Worm (Caenorhabditis elegans): ENCODE data around the gene F54H12.2.
A peak's percentile ranks its signal among the peaks of the same experiment; 100 is the strongest.

F54H12.2 gene

DNA sequence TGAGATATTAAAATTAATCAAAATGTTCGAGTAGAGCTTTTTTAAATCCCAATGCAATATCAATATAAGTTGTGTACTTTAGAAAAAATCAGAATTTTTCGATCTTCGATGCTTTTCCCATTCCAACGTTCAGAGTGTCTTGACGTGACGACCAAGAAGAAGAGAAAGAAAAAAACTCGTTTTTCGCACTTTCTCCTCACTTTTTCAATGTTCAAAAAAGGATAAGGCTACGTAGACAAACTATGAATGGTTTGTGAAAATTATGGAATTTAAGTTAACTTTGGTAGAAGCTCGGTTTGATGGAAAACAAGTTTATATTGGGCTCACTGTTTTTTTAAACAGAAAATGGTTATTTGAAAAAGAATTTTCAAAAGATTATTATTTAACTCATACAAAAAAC is 16.7 kb upstream of the F54H12.2 start:
- TF ChIP-seq ztf-11 (tag; optimal IDR thresholded peaks at IDR 0.05): no peak

- TF ChIP-seq sem-2 (GFP tag; optimal IDR thresholded peaks at IDR 0.05) (no peak), ztf-11 (tag; optimal IDR thresholded peaks at IDR 0.05) (no peak), mab-5 (tag; optimal IDR thresholded peaks at IDR 0.05) (no peak), tbx-8 (GFP tag; optimal IDR thresholded peaks at IDR 0.05) (no peak), bed-3 (GFP tag; optimal IDR thresholded peaks at IDR 0.05) (no peak), unc-62 (GFP tag; optimal IDR thresholded peaks at IDR 0.05) (no peak), lin-13 (tag; optimal IDR thresholded peaks at IDR 0.05) (no peak), nhr-76 (tag; optimal IDR thresholded peaks at IDR 0.05) (no peak), unc-39 (tag; optimal IDR thresholded peaks at IDR 0.05) (no peak), ham-2 (GFP tag; optimal IDR thresholded peaks at IDR 0.05) (no peak), nhr-237 (tag; optimal IDR thresholded peaks at IDR 0.05) (no peak), drap-1 (GFP tag; optimal IDR thresholded peaks at IDR 0.05) (no peak), elt-1 (tag; optimal IDR thresholded peaks at IDR 0.05; ENCODE audit: borderline replicate concordance, insufficient read depth) (no peak), lin-32 (GFP tag; optimal IDR thresholded peaks at IDR 0.05) (no peak), zip-8 (tag; optimal IDR thresholded peaks at IDR 0.05) (no peak), blmp-1 (tag; optimal IDR thresholded peaks at IDR 0.05) (no peak), pha-4 (tag; optimal IDR thresholded peaks at IDR 0.05) (no peak)
Observed at ce11 chrIII:7948802-7949201, 15.6 kb upstream of the F54H12.2 start, which contains the start of gene col-90. Gene col-90 (plus strand): TSS chrIII:7948838.

DNA sequence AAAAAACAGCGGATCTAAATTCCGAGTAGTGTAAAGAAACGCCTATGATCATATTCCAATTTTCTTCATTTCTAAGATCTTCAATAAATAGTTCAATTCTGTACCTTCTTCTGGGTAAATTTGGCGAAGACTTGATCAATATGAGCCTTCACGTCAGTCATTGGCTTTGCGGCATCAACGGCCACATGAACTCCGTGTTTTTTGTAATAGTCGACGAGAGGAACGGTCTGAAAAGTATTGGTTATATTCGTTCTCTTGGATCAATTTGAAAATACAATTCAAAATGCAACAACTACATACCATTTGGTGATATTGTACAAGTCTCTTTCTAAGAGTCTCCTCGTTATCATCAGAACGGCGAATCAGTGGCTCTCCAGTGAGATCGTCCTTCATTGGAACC is 13.9 kb upstream of the F54H12.2 start:
- TF ChIP-seq drap-1 (GFP tag; optimal IDR thresholded peaks at IDR 0.05) (no peak), lsy-2 (tag; optimal IDR thresholded peaks at IDR 0.05) (no peak), zip-8 (tag; optimal IDR thresholded peaks at IDR 0.05) (no peak), unc-39 (tag; optimal IDR thresholded peaks at IDR 0.05) (no peak), hlh-1 (tag; optimal IDR thresholded peaks at IDR 0.05) (no peak), mls-2 (tag; optimal IDR thresholded peaks at IDR 0.05) (no peak), nhr-12 (tag; optimal IDR thresholded peaks at IDR 0.05) (no peak), nhr-2 (tag; optimal IDR thresholded peaks at IDR 0.05) (no peak)

DNA sequence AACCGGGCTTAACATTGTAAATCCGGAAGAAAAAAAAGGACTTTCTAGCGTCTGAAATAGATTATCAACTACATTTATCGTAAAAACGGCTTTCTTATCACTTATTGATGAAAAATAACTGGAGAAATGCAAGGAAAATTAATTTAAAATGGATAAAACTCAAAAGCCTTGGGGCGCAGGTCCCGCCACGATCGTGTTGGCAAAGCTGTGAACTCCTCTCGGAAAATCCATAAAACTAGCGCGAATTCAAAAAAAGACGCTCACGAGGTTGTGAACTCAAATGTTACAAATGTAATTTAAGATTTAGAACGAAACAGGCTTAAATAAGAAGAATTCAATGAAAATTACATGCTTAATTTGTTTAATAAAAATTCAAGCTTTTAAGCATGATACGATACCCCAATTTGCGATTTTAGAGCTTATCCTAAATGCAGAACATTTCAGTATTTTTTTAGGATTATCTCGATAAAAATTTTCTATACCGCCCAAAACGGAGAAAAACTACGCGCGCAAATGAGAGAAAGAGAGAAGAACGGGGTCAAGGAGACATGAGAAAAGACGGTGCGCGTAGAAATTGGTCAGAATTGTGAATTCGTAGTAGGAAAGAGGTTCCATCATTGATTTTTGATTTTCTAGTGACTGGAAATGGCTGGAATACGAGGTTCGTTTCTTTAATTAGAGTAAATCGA is 12.2 kb upstream of the F54H12.2 start, which contains the start of gene C29E4.15:
Gene C29E4.15 (plus strand): TSS at position 547 of the 689 bp plus-strand sequence.
- TF ChIP-seq blmp-1 (tag; optimal IDR thresholded peaks at IDR 0.05): no peak
- no peak for TF ChIP-seq mls-2 (tag; optimal IDR thresholded peaks at IDR 0.05)
- TF ChIP-seq mep-1 (tag; optimal IDR thresholded peaks at IDR 0.05): peak; percentile 14
- TF ChIP-seq mab-5 (tag; optimal IDR thresholded peaks at IDR 0.05): no peak
- TF ChIP-seq lsy-2 (tag; optimal IDR thresholded peaks at IDR 0.05): peak; percentile 24

ce11 chrIII:7953208-7953607 is 11.2 kb upstream of the F54H12.2 start, which contains the start of gene let-754:
Gene let-754 (minus strand): TSS chrIII:7953308.
- TF ChIP-seq nhr-12 (tag; optimal IDR thresholded peaks at IDR 0.05): no peak
- no peak for TF ChIP-seq elt-3 (tag; optimal IDR thresholded peaks at IDR 0.05)
- no peak for TF ChIP-seq cnd-1 (tag; optimal IDR thresholded peaks at IDR 0.05)
- no peak for TF ChIP-seq ham-2 (GFP tag; optimal IDR thresholded peaks at IDR 0.05)
- no peak for TF ChIP-seq ztf-11 (tag; optimal IDR thresholded peaks at IDR 0.05)
- no peak for TF ChIP-seq bed-3 (GFP tag; optimal IDR thresholded peaks at IDR 0.05)
- TF ChIP-seq hlh-1 (tag; optimal IDR thresholded peaks at IDR 0.05): no peak

DNA sequence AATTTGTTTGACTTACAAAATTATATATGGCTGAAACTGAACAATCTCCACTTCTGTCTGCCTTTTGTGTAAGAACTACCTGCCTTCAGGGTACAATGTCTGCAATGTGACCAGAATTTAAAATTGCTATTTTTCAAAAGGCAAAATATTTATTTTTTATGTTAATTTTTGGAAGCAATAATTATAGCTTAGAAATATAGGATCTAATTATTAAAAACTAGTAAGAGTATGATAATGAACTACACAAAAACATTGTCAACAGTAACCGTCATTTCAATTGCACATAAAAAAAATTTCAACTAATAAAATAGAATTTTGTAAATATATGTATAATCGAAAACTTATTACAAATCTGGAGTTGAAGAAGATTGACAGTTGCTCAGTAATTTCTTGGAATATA is 7.4 kb upstream of the F54H12.2 start, which contains the start of gene C29E4.9:
Gene C29E4.9 (minus strand): TSS at position 101 of the 400 bp plus-strand sequence.
- TF ChIP-seq ham-2 (GFP tag; optimal IDR thresholded peaks at IDR 0.05) (no peak), zip-8 (tag; optimal IDR thresholded peaks at IDR 0.05) (no peak), M03D4.4 (tag; optimal IDR thresholded peaks at IDR 0.05) (no peak), unc-120 (tag; optimal IDR thresholded peaks at IDR 0.05; ENCODE audit: poor library complexity, severe bottlenecking) (no peak), ceh-43 (GFP tag; optimal IDR thresholded peaks at IDR 0.05) (no peak), mls-2 (tag; optimal IDR thresholded peaks at IDR 0.05) (no peak), nhr-76 (tag; optimal IDR thresholded peaks at IDR 0.05) (no peak), lin-32 (GFP tag; optimal IDR thresholded peaks at IDR 0.05) (no peak), nhr-12 (tag; optimal IDR thresholded peaks at IDR 0.05) (no peak)

Data from whole organism, mixed stage, embryonic.